Worm (Caenorhabditis elegans): ENCODE measurements around the gene Y43F8B.29.

DNA sequence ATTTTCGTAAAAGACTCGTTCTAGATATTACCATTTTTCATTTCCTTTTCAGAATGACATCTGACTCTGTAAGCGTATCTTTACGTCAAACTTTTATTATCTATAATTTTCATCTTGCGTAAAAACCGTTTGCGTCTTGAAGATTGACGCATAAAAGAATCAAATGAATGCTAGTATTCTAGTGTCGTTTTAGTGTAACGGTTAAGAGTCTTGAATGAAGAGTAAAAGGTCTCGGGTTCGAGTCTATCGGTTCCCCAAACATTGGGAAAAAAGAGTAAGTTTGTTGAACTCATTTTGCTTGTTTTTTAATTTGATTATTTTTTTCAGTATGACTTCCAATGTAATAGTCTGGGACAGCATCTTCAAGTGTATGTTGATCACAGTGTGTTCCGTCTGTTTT, 6.9 kb upstream of the Y43F8B.29 start, which contains the start of gene Y43F8B.17:
- no peak for TF ChIP-seq tab-1 (GFP tag; IDR thresholded peaks at IDR 0.05)
- TF ChIP-seq T22C8.4 (GFP tag; IDR thresholded peaks at IDR 0.05) = no peak
- TF ChIP-seq ref-1 (GFP tag; conservative IDR thresholded peaks at IDR 0.05) = no peak
- no peak for TF ChIP-seq ztf-29 (GFP tag; IDR thresholded peaks at IDR 0.05)
